Worm (Caenorhabditis elegans) whole organism, young adult: ENCODE results near the gene epic-3.

Experiments used
- ama-1 ChIP-seq, 3 experiments: fragments of 150-350 bp in 1 of 3; sonication (generic microtip) in 2 of 3; optimal IDR thresholded peaks; 2 replicates each; lab custom pipeline; 2014 to 2018; ENCODE audit warnings: missing biosample characterization in 2 of 3, missing genetic modification characterization in 2 of 3, missing genetic modification reagents in 2 of 3
- him-1 ChIP-seq: sonication (generic microtip); optimal IDR thresholded peaks from 2 replicates; lab custom pipeline; 2016; ENCODE audit warnings: missing genotype, missing genetic modification reagents, missing genetic modification characterization, missing compliant biosample characterization
- nhr-179 ChIP-seq: sonication (generic microtip); optimal IDR thresholded peaks from 2 replicates; lab custom pipeline; 2016; ENCODE audit warnings: mild to moderate bottlenecking, missing genetic modification characterization, missing compliant biosample characterization
- rpc-1 ChIP-seq, 2 experiments: fragments of 150-350 bp in 1 of 2; sonication (generic microtip) in 1 of 2; optimal IDR thresholded peaks; 2 replicates each; lab custom pipeline; 2014 to 2018; ENCODE audit warnings: missing biosample characterization in 1 of 2, missing genetic modification characterization in 1 of 2, missing genetic modification reagents in 1 of 2, missing genotype in 1 of 2
- snpc-4 ChIP-seq, 5 experiments: fragments of 150-350 bp in 1 of 5; sonication (generic microtip) in 4 of 5; optimal IDR thresholded peaks; 2 replicates each; lab custom pipeline; 2014 to 2018; ENCODE audit warnings: missing genetic modification characterization in 5 of 5, missing biosample characterization in 3 of 5, antibody characterized with exemption in 2 of 5, mild to moderate bottlenecking in 2 of 5, missing compliant biosample characterization in 2 of 5, missing genotype in 2 of 5, moderate library complexity in 2 of 5, missing genetic modification reagents in 1 of 5
- sptf-2 ChIP-seq: fragments of 200-800 bp; sonication (Bioruptor generic); optimal IDR thresholded peaks from 2 replicates; lab custom pipeline; 2018; ENCODE audit warnings: mild to moderate bottlenecking, missing genetic modification characterization, missing compliant biosample characterization
- tbx-9 ChIP-seq: sonication (generic microtip); optimal IDR thresholded peaks from 2 replicates; lab custom pipeline; 2016; ENCODE audit warnings: borderline replicate concordance, missing genetic modification characterization, inconsistent platforms, missing compliant biosample characterization

DNA sequence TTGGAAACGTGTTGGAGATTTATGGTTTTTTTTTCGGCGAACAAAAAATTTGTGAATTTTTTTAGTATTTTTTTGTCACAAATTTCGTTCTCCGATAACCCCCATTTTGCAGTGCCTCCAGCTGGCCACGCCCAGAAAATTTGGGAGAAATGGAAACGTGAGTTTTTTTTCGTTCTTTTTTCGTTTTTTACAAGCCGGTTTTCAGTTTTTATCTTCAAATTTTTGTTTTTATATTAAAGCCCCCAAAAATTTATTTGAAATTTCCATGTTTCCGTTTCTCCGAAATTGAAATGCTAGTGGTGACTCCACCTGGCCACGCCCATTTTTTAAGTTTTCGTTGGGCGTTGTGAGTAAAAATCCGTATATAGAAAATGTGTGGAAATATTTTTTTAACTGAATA is 37.0 kb downstream of the epic-3 start:
- TF ChIP-seq nhr-179: no peak
- TF ChIP-seq sptf-2 (GFP tag; lab: Kevin White, UChicago): no peak
- TF ChIP-seq tbx-9: no peak
- TF ChIP-seq snpc-4 (GFP tag; optimal IDR thresholded peaks at IDR 0.05; lab: Kevin White, UChicago): no peak
- no peak for TF ChIP-seq snpc-4 (tag; optimal IDR thresholded peaks at IDR 0.05; lab: Kevin White, UChicago)
- no peak for TF ChIP-seq rpc-1 (optimal IDR thresholded peaks at IDR 0.05; lab: Kevin White, UChicago)
- no peak for TF ChIP-seq rpc-1 (tag; optimal IDR thresholded peaks at IDR 0.05; lab: Kevin White, UChicago)
- no peak for TF ChIP-seq him-1 (tag; lab: Kevin White, UChicago)
- no peak for TF ChIP-seq ama-1 (optimal IDR thresholded peaks at IDR 0.05; lab: Kevin White, UChicago)
- no peak for TF ChIP-seq ama-1 (GFP tag; optimal IDR thresholded peaks at IDR 0.05; lab: Kevin White, UChicago)
